Fruit fly (Drosophila melanogaster) whole organism, prepupa: ENCODE results near the gene CG1840.

Source experiments
- CG11762 ChIP-seq: fragments of 200-800 bp; sonication (Bioruptor generic); optimal IDR thresholded peaks from 3 replicates; lab custom pipeline; 2016; ENCODE audit warnings: missing biosample characterization, missing genetic modification characterization; ENCODE audit not compliant: insufficient read depth
- CG3032 ChIP-seq: fragments of 200-800 bp; optimal IDR thresholded peaks from 2 replicates; lab custom pipeline; 2019; ENCODE audit warnings: missing biosample characterization, mild to moderate bottlenecking, missing genetic modification characterization, moderate library complexity
- CG32006 ChIP-seq: fragments of 200-800 bp; sonication (Bioruptor generic); optimal IDR thresholded peaks from 3 replicates; lab custom pipeline; 2017; ENCODE audit warnings: missing biosample characterization, mild to moderate bottlenecking, missing genetic modification characterization
- CG6163 ChIP-seq: fragments of 200-800 bp; sonication (Bioruptor generic); IDR thresholded peaks from 3 replicates; pipeline ENCODE4 v1.3.6; 2022; ENCODE audit warnings: missing biosample characterization, missing genetic modification characterization
- CG9139 ChIP-seq: fragments of 200-800 bp; sonication (Bioruptor generic); optimal IDR thresholded peaks from 3 replicates; lab custom pipeline; 2017; ENCODE audit warnings: missing biosample characterization, mild to moderate bottlenecking, missing genetic modification characterization
- achi ChIP-seq: fragments of 200-800 bp; sonication (Bioruptor generic); optimal IDR thresholded peaks from 3 replicates; lab custom pipeline; 2016; ENCODE audit warnings: missing biosample characterization, missing genetic modification characterization
- cyc ChIP-seq: fragments of 200-800 bp; sonication (Bioruptor generic); optimal IDR thresholded peaks from 3 replicates; lab custom pipeline; 2016; ENCODE audit warnings: missing biosample characterization, missing genetic modification characterization
- net ChIP-seq: fragments of 200-800 bp; sonication (Bioruptor generic); optimal IDR thresholded peaks from 3 replicates; lab custom pipeline; 2016; ENCODE audit warnings: missing biosample characterization, missing genetic modification characterization
- pdm3 ChIP-seq: fragments of 200-800 bp; sonication (Bioruptor generic); optimal IDR thresholded peaks from 3 replicates; lab custom pipeline; 2016; ENCODE audit warnings: missing biosample characterization, missing genetic modification characterization

dm6 chrX:11846049-11846718 lies 42.0 kb upstream of the CG1840 start, which contains the start of gene CG15740:
- TF ChIP-seq CG32006 (GFP tag; lab: Kevin White, UChicago) (no peak), CG6163 (0 out of 3 replicates have a peak, but pooled peaks have one; percentile 24), CG3032 (tag; lab: Kevin White, UChicago) (no peak), cyc (GFP tag; lab: Kevin White, UChicago) (no peak), achi (no peak), CG11762 (GFP tag; lab: Kevin White, UChicago) (no peak), CG9139 (no peak), pdm3 (GFP tag; lab: Kevin White, UChicago) (no peak), net (no peak)
